Fruit fly (Drosophila melanogaster) whole organism, embryonic: ENCODE measurements around the gene CG31360.

Experiments used
- Ada2b ChIP-seq: fragments of 200-800 bp; sonication (Bioruptor generic); IDR thresholded peaks from 2 replicates; pipeline ENCODE4 v1.3.6; 2022; ENCODE audit warnings: missing biosample characterization, missing genetic modification characterization
- Adf1 ChIP-seq: fragments of 200-800 bp; sonication (Bioruptor generic); IDR thresholded peaks from 2 replicates; pipeline ENCODE4 v1.3.6; 2022; ENCODE audit warnings: missing biosample characterization, missing genetic modification characterization
- Aef1 ChIP-seq: fragments of 200-800 bp; sonication (Bioruptor generic); IDR thresholded peaks from 3 replicates; pipeline ENCODE4 v1.3.6; 2022; ENCODE audit warnings: missing biosample characterization, missing genetic modification characterization
- Awh ChIP-seq: fragments of 200-800 bp; sonication (Bioruptor generic); IDR thresholded peaks from 2 replicates; pipeline ENCODE4, ENCODE4 v1.3.6; 2022; ENCODE audit warnings: missing biosample characterization, missing genetic modification characterization
- CG13287 ChIP-seq: fragments of 200-800 bp; sonication (Bioruptor generic); IDR thresholded peaks from 2 replicates; pipeline ENCODE4 v1.3.6; 2022; ENCODE audit warnings: missing biosample characterization, missing genetic modification characterization; ENCODE audit not compliant: partially characterized antibody
- CG13424 ChIP-seq: fragments of 200-800 bp; sonication (Bioruptor generic); optimal IDR thresholded peaks from 2 replicates; lab custom pipeline; 2019; ENCODE audit warnings: missing biosample characterization, mild to moderate bottlenecking, missing genetic modification characterization, moderate library complexity
- CG13624 ChIP-seq: fragments of 200-800 bp; sonication (Bioruptor generic); optimal IDR thresholded peaks from 2 replicates; lab custom pipeline; 2016; ENCODE audit warnings: missing biosample characterization, missing genetic modification characterization
- CG14441 ChIP-seq: fragments of 200-800 bp; sonication (Bioruptor generic); IDR thresholded peaks from 2 replicates; pipeline ENCODE4 v1.3.6; 2022; ENCODE audit warnings: missing biosample characterization, missing genetic modification characterization
- CG15073 ChIP-seq: fragments of 200-800 bp; sonication (Bioruptor generic); optimal IDR thresholded peaks from 2 replicates; lab custom pipeline; 2016; ENCODE audit warnings: missing biosample characterization, missing genetic modification characterization
- CG16863 ChIP-seq: fragments of 200-800 bp; sonication (Bioruptor generic); optimal IDR thresholded peaks from 3 replicates; lab custom pipeline; 2016; ENCODE audit warnings: missing biosample characterization, missing genetic modification characterization
- CG18599 ChIP-seq: fragments of 200-800 bp; sonication (Bioruptor generic); optimal IDR thresholded peaks from 3 replicates; lab custom pipeline; 2017; ENCODE audit warnings: missing biosample characterization, missing genetic modification characterization, mild to moderate bottlenecking, moderate library complexity, missing genetic modification reagents
- CG2129 ChIP-seq: fragments of 200-800 bp; sonication (Bioruptor generic); IDR thresholded peaks from 2 replicates; pipeline ENCODE4 v1.3.6; 2022; ENCODE audit warnings: missing biosample characterization, missing genetic modification characterization; ENCODE audit not compliant: partially characterized antibody
- CG2678 ChIP-seq: fragments of 200-800 bp; sonication (Bioruptor generic); optimal IDR thresholded peaks from 3 replicates; lab custom pipeline; 2019; ENCODE audit warnings: missing biosample characterization, mild to moderate bottlenecking, missing genetic modification characterization, moderate library complexity
- CG32532 ChIP-seq: fragments of 200-800 bp; sonication (Bioruptor generic); IDR thresholded peaks from 2 replicates; pipeline ENCODE4 v1.3.6; 2022; ENCODE audit warnings: missing biosample characterization, missing genetic modification characterization
- CG32772 ChIP-seq: fragments of 200-800 bp; sonication (Bioruptor generic); IDR thresholded peaks from 2 replicates; pipeline ENCODE4 v1.3.6; 2022; ENCODE audit warnings: missing biosample characterization, missing genetic modification characterization
- CG4707 ChIP-seq: fragments of 200-800 bp; sonication (Bioruptor generic); optimal IDR thresholded peaks from 2 replicates; lab custom pipeline; 2018; ENCODE audit warnings: missing biosample characterization, mild to moderate bottlenecking, missing genetic modification characterization, moderate library complexity
- CG6272 ChIP-seq: fragments of 200-800 bp; sonication (Bioruptor generic); IDR thresholded peaks from 2 replicates; pipeline ENCODE4 v1.3.6; 2022; ENCODE audit warnings: missing biosample characterization, missing genetic modification characterization
- Camta ChIP-seq: fragments of 200-800 bp; sonication (Bioruptor generic); optimal IDR thresholded peaks from 2 replicates; lab custom pipeline; 2016; ENCODE audit warnings: missing biosample characterization, missing genetic modification characterization
- D19A ChIP-seq: fragments of 200-800 bp; optimal IDR thresholded peaks from 3 replicates; lab custom pipeline; 2019; ENCODE audit warnings: missing biosample characterization, mild to moderate bottlenecking, missing genetic modification characterization, moderate library complexity
- Dbx ChIP-seq: fragments of 200-800 bp; sonication (Bioruptor generic); IDR thresholded peaks from 3 replicates; pipeline ENCODE4 v1.3.6; 2022; ENCODE audit warnings: missing biosample characterization, missing genetic modification characterization
- Drgx ChIP-seq: fragments of 200-800 bp; sonication (Bioruptor generic); IDR thresholded peaks from 2 replicates; pipeline ENCODE4 v1.3.6; 2022; ENCODE audit warnings: missing biosample characterization, missing genetic modification characterization
- GATAe ChIP-seq: fragments of 200-800 bp; sonication (Bioruptor generic); conservative IDR thresholded peaks from 2 replicates; pipeline ENCODE4 v1.3.6; 2022; ENCODE audit warnings: missing biosample characterization, missing genetic modification characterization
- HLH3B ChIP-seq: fragments of 200-800 bp; sonication (Bioruptor generic); IDR thresholded peaks from 2 replicates; pipeline ENCODE4 v1.3.6; 2022; ENCODE audit warnings: missing biosample characterization, missing genetic modification characterization
- HmgZ ChIP-seq: fragments of 200-800 bp; sonication (Bioruptor generic); optimal IDR thresholded peaks from 2 replicates; lab custom pipeline; 2018; ENCODE audit warnings: missing biosample characterization, mild to moderate bottlenecking, missing genetic modification characterization
- Opbp ChIP-seq: fragments of 200-800 bp; sonication (Bioruptor generic); IDR thresholded peaks from 3 replicates; pipeline ENCODE4 v1.3.6; 2022; ENCODE audit warnings: missing biosample characterization, missing genetic modification characterization; ENCODE audit not compliant: partially characterized antibody
- Poxn ChIP-seq: fragments of 200-800 bp; sonication (Bioruptor generic); IDR thresholded peaks from 2 replicates; pipeline ENCODE4 v1.3.6; 2022; ENCODE audit warnings: missing biosample characterization, missing genetic modification characterization
- ash1 ChIP-seq: fragments of 200-800 bp; sonication (Bioruptor generic); optimal IDR thresholded peaks from 2 replicates; lab custom pipeline; 2018; ENCODE audit warnings: missing biosample characterization, mild to moderate bottlenecking, missing genetic modification characterization
- cad ChIP-seq: fragments of >200 bp; optimal IDR thresholded peaks from 2 replicates; lab custom pipeline; 2017; ENCODE audit warnings: missing biosample characterization, missing genetic modification characterization
- chm ChIP-seq: fragments of 200-800 bp; sonication (Bioruptor generic); IDR thresholded peaks from 2 replicates; pipeline ENCODE4 v1.3.6; 2022; ENCODE audit warnings: missing biosample characterization, missing genetic modification characterization
- corto ChIP-seq: fragments of 200-800 bp; sonication (Bioruptor generic); optimal IDR thresholded peaks from 2 replicates; lab custom pipeline; 2016; ENCODE audit warnings: missing biosample characterization, mild to moderate bottlenecking, missing genetic modification characterization, moderate library complexity
- cwo ChIP-seq: fragments of 200-800 bp; sonication (Bioruptor generic); optimal IDR thresholded peaks from 3 replicates; lab custom pipeline; 2017; ENCODE audit warnings: missing biosample characterization, missing genetic modification characterization, mild to moderate bottlenecking, moderate library complexity, missing genetic modification reagents
- ems ChIP-seq: fragments of 200-800 bp; sonication (Bioruptor generic); optimal IDR thresholded peaks from 3 replicates; lab custom pipeline; 2016; ENCODE audit warnings: missing biosample characterization, missing genetic modification characterization
- gcm ChIP-seq: fragments of 200-800 bp; sonication (Bioruptor generic); optimal IDR thresholded peaks from 2 replicates; lab custom pipeline; 2019; ENCODE audit warnings: missing biosample characterization, mild to moderate bottlenecking, missing genetic modification characterization, moderate library complexity
- gem ChIP-seq: fragments of 200-800 bp; sonication (Bioruptor generic); optimal IDR thresholded peaks from 2 replicates; lab custom pipeline; 2019; ENCODE audit warnings: missing biosample characterization, mild to moderate bottlenecking, missing genetic modification characterization, moderate library complexity
- grau ChIP-seq: fragments of 200-800 bp; optimal IDR thresholded peaks from 3 replicates; lab custom pipeline; 2019; ENCODE audit warnings: missing biosample characterization, mild to moderate bottlenecking, missing genetic modification characterization, moderate library complexity
- knrl ChIP-seq: fragments of 200-800 bp; sonication (Bioruptor generic); IDR thresholded peaks from 3 replicates; pipeline ENCODE4 v1.3.6; 2022; ENCODE audit warnings: missing biosample characterization, missing genetic modification characterization; ENCODE audit not compliant: partially characterized antibody
- nom ChIP-seq: fragments of 200-800 bp; sonication (Bioruptor generic); optimal IDR thresholded peaks from 2 replicates; lab custom pipeline; 2017; ENCODE audit warnings: missing biosample characterization, missing genetic modification characterization, mild to moderate bottlenecking, moderate library complexity, missing genetic modification reagents
- odd ChIP-seq: fragments of 200-800 bp; sonication (Bioruptor generic); optimal IDR thresholded peaks from 2 replicates; lab custom pipeline; 2017; ENCODE audit warnings: missing biosample characterization, mild to moderate bottlenecking, missing genetic modification characterization
- p53 ChIP-seq: fragments of 200-800 bp; sonication (Bioruptor generic); optimal IDR thresholded peaks from 2 replicates; lab custom pipeline; 2016; ENCODE audit warnings: missing biosample characterization, missing genetic modification characterization
- psq ChIP-seq: fragments of 200-800 bp; sonication (Bioruptor generic); optimal IDR thresholded peaks from 2 replicates; lab custom pipeline; 2017; ENCODE audit warnings: missing biosample characterization, missing genetic modification characterization
- rib ChIP-seq: fragments of 200-800 bp; sonication (Bioruptor generic); IDR thresholded peaks from 2 replicates; pipeline ENCODE4 v1.3.6; 2022; ENCODE audit warnings: missing biosample characterization, missing genetic modification characterization
- sisA ChIP-seq: fragments of 200-800 bp; sonication (Bioruptor generic); IDR thresholded peaks from 2 replicates; pipeline ENCODE4 v1.3.6; 2022; ENCODE audit warnings: missing biosample characterization, missing genetic modification characterization
- sob ChIP-seq: fragments of 200-800 bp; sonication (Bioruptor generic); IDR thresholded peaks from 2 replicates; pipeline ENCODE4 v1.3.6; 2022; ENCODE audit warnings: missing biosample characterization, missing genetic modification characterization
- ssp ChIP-seq: fragments of 200-800 bp; sonication (Bioruptor generic); IDR thresholded peaks from 2 replicates; pipeline ENCODE4 v1.3.6; 2022; ENCODE audit warnings: missing biosample characterization, missing genetic modification characterization
- tio ChIP-seq: fragments of 200-800 bp; sonication (Bioruptor generic); optimal IDR thresholded peaks from 2 replicates; lab custom pipeline; 2017; ENCODE audit warnings: missing biosample characterization, missing genetic modification characterization, inconsistent platforms
- tna ChIP-seq: fragments of 200-800 bp; sonication (Bioruptor generic); IDR thresholded peaks from 2 replicates; pipeline ENCODE4 v1.3.6; 2022; ENCODE audit warnings: missing biosample characterization, missing genetic modification characterization; ENCODE audit not compliant: partially characterized antibody
- zf30C ChIP-seq: fragments of 200-800 bp; sonication (Bioruptor generic); optimal IDR thresholded peaks from 3 replicates; lab custom pipeline; 2018; ENCODE audit warnings: missing biosample characterization, mild to moderate bottlenecking, missing genetic modification characterization
- zfh2 ChIP-seq: fragments of 200-800 bp; sonication (Bioruptor generic); optimal IDR thresholded peaks from 2 replicates; lab custom pipeline; 2016; ENCODE audit warnings: missing biosample characterization, missing genetic modification characterization

CG31360 gene

DNA sequence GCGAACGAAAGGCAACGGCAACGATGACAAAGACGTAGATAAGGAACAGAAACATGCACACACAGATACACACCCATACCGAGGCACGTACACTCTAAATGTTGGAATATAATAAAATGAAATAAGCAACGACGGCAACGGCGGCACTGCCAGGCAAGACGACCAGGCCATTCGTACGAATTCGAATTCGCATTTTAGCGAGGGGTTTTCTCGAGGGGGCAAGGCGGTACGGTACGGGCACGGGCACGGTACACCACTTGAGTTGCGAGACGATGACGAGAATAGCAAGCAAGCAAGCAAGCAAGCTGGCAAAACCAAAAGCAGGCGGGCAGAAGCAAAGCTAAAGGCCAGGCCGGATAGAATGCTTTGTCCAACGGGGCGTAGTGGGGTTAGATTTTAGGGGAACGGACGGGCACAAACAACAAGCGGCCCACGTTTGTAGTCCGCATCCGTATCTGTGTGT lies 16.3 kb downstream of the CG31360 start (continued):
- 0 out of 2 replicates have a peak, but pooled peaks have one; percentile 4 for TF ChIP-seq sob (GFP tag; lab: Robert Waterston, UW)
- TF ChIP-seq CG13287 (GFP tag; lab: Robert Waterston, UW): peak; percentile 12; the same call in 1 of the 2 replicates
- TF ChIP-seq ash1 (GFP tag; lab: Kevin White, UChicago): peak; percentile 12
- no peak for TF ChIP-seq sisA
- no peak for TF ChIP-seq Camta (GFP tag; lab: Kevin White, UChicago)
- TF ChIP-seq D19A (tag; lab: Kevin White, UChicago): peak; percentile 34
- TF ChIP-seq Adf1 (GFP tag; lab: Robert Waterston, UW): peak; percentile 66
- peak; percentile 51 for TF ChIP-seq zf30C (GFP tag; lab: Kevin White, UChicago)
- peak; percentile 35 for TF ChIP-seq HmgZ (tag; lab: Kevin White, UChicago)
- peak; percentile 91 for TF ChIP-seq cwo (GFP tag; lab: Kevin White, UChicago)
- no peak for TF ChIP-seq CG13624
- peak; percentile 50; the same call in 2 of the 3 replicates for TF ChIP-seq Aef1
- TF ChIP-seq Opbp (GFP tag; lab: Robert Waterston, UW): 0 out of 3 replicates have a peak, but pooled peaks have one; percentile 1
- peak; percentile 13 for TF ChIP-seq zfh2
- TF ChIP-seq CG18599 (GFP tag; lab: Kevin White, UChicago): no peak
- peak; percentile 99 for TF ChIP-seq rib
- TF ChIP-seq grau (tag; lab: Kevin White, UChicago): peak; percentile 13
- TF ChIP-seq psq (GFP tag; lab: Kevin White, UChicago): peak; percentile 33
- peak; percentile 47; the same call in 1 of the 3 replicates for TF ChIP-seq Dbx (GFP tag; lab: Robert Waterston, UW)
- 0 out of 2 replicates have a peak, but pooled peaks have one; percentile 8 for TF ChIP-seq chm
- peak; percentile 32; the same call in 1 of the 3 replicates for TF ChIP-seq knrl (GFP tag; lab: Robert Waterston, UW)
- peak; percentile 37; the same call in 1 of the 2 replicates for TF ChIP-seq Awh
- TF ChIP-seq CG14441 (GFP tag; lab: Robert Waterston, UW): 0 out of 2 replicates have a peak, but pooled peaks have one; percentile 16
- peak; percentile 11 for TF ChIP-seq ems (GFP tag; lab: Kevin White, UChicago)

DNA sequence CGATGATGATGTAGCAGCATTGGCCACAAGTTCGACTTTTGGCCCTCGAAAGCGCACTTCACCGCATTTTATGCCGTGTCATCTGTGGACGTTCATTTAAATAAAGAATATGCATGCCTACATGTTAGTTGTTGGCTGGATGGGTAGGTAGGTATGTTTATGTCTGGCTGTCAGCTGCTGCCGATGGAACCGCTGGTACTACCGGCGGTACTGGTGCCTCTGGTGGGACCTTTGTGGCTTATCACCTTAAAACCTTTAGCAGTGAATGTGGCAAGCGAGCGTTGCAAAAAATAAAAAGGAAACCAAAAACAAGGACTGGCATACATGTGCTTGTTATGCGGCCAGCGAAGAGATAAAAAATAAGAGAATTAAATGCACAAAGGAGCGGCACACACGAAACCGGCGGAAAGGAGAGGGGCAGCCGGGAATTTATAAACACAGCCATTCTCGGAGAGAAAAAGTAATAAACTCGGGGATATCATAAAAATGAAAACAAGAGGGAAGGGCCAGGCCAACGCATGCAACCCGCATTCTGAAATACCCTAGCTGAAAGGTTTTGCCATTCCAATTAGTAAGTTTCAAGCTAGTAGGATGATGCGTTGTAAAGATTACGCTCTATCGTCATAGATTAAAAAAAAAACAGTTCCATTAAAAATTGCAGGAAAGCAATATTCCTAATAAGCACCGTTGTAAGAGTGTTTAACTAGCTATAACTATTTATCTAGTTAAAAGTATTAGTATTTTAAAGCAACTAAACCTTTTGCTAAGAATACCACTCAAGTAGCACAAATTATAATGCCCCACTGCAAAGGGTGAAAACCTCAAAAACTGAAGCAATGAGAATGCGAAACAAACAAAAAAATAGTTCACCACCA lies 17.3 kb downstream of the CG31360 start:
- TF ChIP-seq CG32772 (GFP tag; lab: Robert Waterston, UW) (no peak), CG13424 (tag; lab: Kevin White, UChicago) (no peak), CG2129 (GFP tag; lab: Robert Waterston, UW) (no peak), Drgx (peak; percentile 55; the same call in 1 of the 2 replicates), gcm (GFP tag; lab: Kevin White, UChicago) (peak; percentile 59), p53 (no peak), cad (GFP tag; lab: Kevin White, UChicago) (peak; percentile 35), D19A (tag; lab: Kevin White, UChicago) (peak; percentile 59), tna (GFP tag; lab: Robert Waterston, UW) (no peak), Poxn (no peak), Ada2b (GFP tag; lab: Robert Waterston, UW) (no peak), ssp (GFP tag; lab: Robert Waterston, UW) (no peak), corto (GFP tag; lab: Kevin White, UChicago) (peak; percentile 21), odd (GFP tag; lab: Kevin White, UChicago) (no peak), GATAe (GFP tag; lab: Robert Waterston, UW) (no peak), CG16863 (GFP tag; lab: Kevin White, UChicago) (no peak), CG4707 (GFP tag; lab: Kevin White, UChicago) (no peak), gem (tag; lab: Kevin White, UChicago) (no peak), nom (GFP tag; lab: Kevin White, UChicago) (peak; percentile 33), CG6272 (GFP tag; lab: Robert Waterston, UW) (no peak), CG15073 (GFP tag; lab: Kevin White, UChicago) (no peak), CG32532 (no peak), tio (GFP tag; lab: Kevin White, UChicago) (no peak), CG2678 (tag; lab: Kevin White, UChicago) (no peak), HLH3B (no peak)
